Worm (Caenorhabditis elegans) whole organism, young adult: Measurements from ENCODE around the gene F07C3.2.

ENCODE experiments used
- B0019.2 ChIP-seq: fragments of 200-800 bp; sonication (Bioruptor generic); conservative IDR thresholded peaks from 2 replicates; pipeline ENCODE4 v1.3.6; 2022; ENCODE audit warnings: missing genetic modification reagents, missing genetic modification characterization, missing compliant biosample characterization
- C17E4.6 ChIP-seq: fragments of 200-800 bp; sonication (Bioruptor generic); IDR thresholded peaks from 2 replicates; pipeline ENCODE4 v1.3.6; 2022; ENCODE audit warnings: missing genetic modification reagents, missing genetic modification characterization, missing compliant biosample characterization
- F10E7.11 ChIP-seq: sonication (generic microtip); optimal IDR thresholded peaks from 2 replicates; lab custom pipeline; 2017; ENCODE audit warnings: mild to moderate bottlenecking, missing genetic modification characterization, moderate library complexity, missing compliant biosample characterization
- F22D6.2 ChIP-seq: sonication (generic microtip); optimal IDR thresholded peaks from 2 replicates; lab custom pipeline; 2016; ENCODE audit warnings: mild to moderate bottlenecking, missing genetic modification characterization, missing compliant biosample characterization
- F33H1.4 ChIP-seq: fragments of 200-800 bp; sonication (Bioruptor generic); IDR thresholded peaks from 2 replicates; pipeline ENCODE4 v1.3.6; 2022; ENCODE audit warnings: missing genetic modification reagents, missing genetic modification characterization, missing compliant biosample characterization
- F52B5.7 ChIP-seq: sonication (generic microtip); optimal IDR thresholded peaks from 2 replicates; lab custom pipeline; 2016; ENCODE audit warnings: mild to moderate bottlenecking, missing genetic modification characterization, missing compliant biosample characterization
- F57C9.4 ChIP-seq: sonication (generic microtip); optimal IDR thresholded peaks from 2 replicates; lab custom pipeline; 2017; ENCODE audit warnings: mild to moderate bottlenecking, missing genetic modification characterization, missing compliant biosample characterization
- K12H6.12 ChIP-seq: fragments of 200-800 bp; sonication (Bioruptor generic); optimal IDR thresholded peaks from 2 replicates; lab custom pipeline; 2018; ENCODE audit warnings: mild to moderate bottlenecking, missing genetic modification characterization, missing compliant biosample characterization
- T07F8.4 ChIP-seq: sonication (generic microtip); optimal IDR thresholded peaks from 2 replicates; lab custom pipeline; 2016; ENCODE audit warnings: mild to moderate bottlenecking, missing genetic modification characterization, moderate library complexity, missing compliant biosample characterization
- Y53F4B.3 ChIP-seq: fragments of 200-800 bp; sonication (Bioruptor generic); IDR thresholded peaks from 2 replicates; pipeline ENCODE4 v1.3.6; 2022; ENCODE audit warnings: missing genetic modification reagents, missing genetic modification characterization, missing compliant biosample characterization
- Y53G8AR.9 ChIP-seq: fragments of 200-800 bp; sonication (Bioruptor generic); conservative IDR thresholded peaks from 2 replicates; pipeline ENCODE4 v1.3.6; 2022; ENCODE audit warnings: missing genetic modification reagents, missing genetic modification characterization, missing compliant biosample characterization
- Y95B8A.8 ChIP-seq: fragments of 200-800 bp; sonication (Bioruptor generic); IDR thresholded peaks from 2 replicates; pipeline ENCODE4 v1.3.6; 2022; ENCODE audit warnings: missing genetic modification reagents, missing genetic modification characterization, missing compliant biosample characterization
- ceh-58 ChIP-seq: fragments of 200-800 bp; sonication (Bioruptor generic); IDR thresholded peaks from 2 replicates; pipeline ENCODE4 v1.3.6; 2022; ENCODE audit warnings: missing genetic modification characterization, missing compliant biosample characterization
- ceh-79 ChIP-seq: sonication (generic microtip); optimal IDR thresholded peaks from 2 replicates; lab custom pipeline; 2017; ENCODE audit warnings: mild to moderate bottlenecking, missing genetic modification characterization, missing compliant biosample characterization
- ceh-91 ChIP-seq: fragments of 200-800 bp; sonication (Bioruptor generic); IDR thresholded peaks from 2 replicates; pipeline ENCODE4 v1.3.6; 2022; ENCODE audit warnings: missing genetic modification reagents, missing genetic modification characterization, missing compliant biosample characterization
- die-1 ChIP-seq: sonication (generic microtip); optimal IDR thresholded peaks from 2 replicates; lab custom pipeline; 2016; ENCODE audit warnings: missing genotype, mild to moderate bottlenecking, missing genetic modification characterization, missing compliant biosample characterization
- egl-44 ChIP-seq: fragments of 200-800 bp; sonication (Bioruptor generic); IDR thresholded peaks from 2 replicates; pipeline ENCODE4 v1.3.6; 2022; ENCODE audit warnings: missing genetic modification reagents, missing genetic modification characterization, missing compliant biosample characterization
- ekl-4 ChIP-seq: fragments of 200-800 bp; sonication (Bioruptor generic); IDR thresholded peaks from 2 replicates; pipeline ENCODE4 v1.3.6; 2022; ENCODE audit warnings: missing genetic modification reagents, missing genetic modification characterization, missing compliant biosample characterization
- ets-4 ChIP-seq: fragments of 200-800 bp; sonication (Bioruptor generic); optimal IDR thresholded peaks from 2 replicates; lab custom pipeline; 2018; ENCODE audit warnings: mild to moderate bottlenecking, missing genetic modification characterization, missing compliant biosample characterization
- gei-17 ChIP-seq: fragments of 200-800 bp; sonication (Bioruptor generic); optimal IDR thresholded peaks from 2 replicates; lab custom pipeline; 2018; ENCODE audit warnings: mild to moderate bottlenecking, missing genetic modification characterization, missing compliant biosample characterization
- hlh-26 ChIP-seq: fragments of 200-800 bp; sonication (Bioruptor generic); conservative IDR thresholded peaks from 2 replicates; pipeline ENCODE4 v1.3.6; 2022; ENCODE audit warnings: missing genetic modification reagents, missing genetic modification characterization, missing compliant biosample characterization
- hmg-1.2 ChIP-seq: fragments of 200-800 bp; sonication (Bioruptor generic); IDR thresholded peaks from 2 replicates; pipeline ENCODE4 v1.3.6; 2022; ENCODE audit warnings: missing genetic modification reagents, missing genetic modification characterization, missing compliant biosample characterization
- lag-1 ChIP-seq: fragments of 200-800 bp; sonication (Bioruptor generic); IDR thresholded peaks from 2 replicates; pipeline ENCODE4 v1.3.6; 2022; ENCODE audit warnings: missing genetic modification reagents, missing genetic modification characterization, missing compliant biosample characterization
- lin-26 ChIP-seq: fragments of 200-800 bp; sonication (Bioruptor generic); IDR thresholded peaks from 2 replicates; pipeline ENCODE4 v1.3.6; 2022; ENCODE audit warnings: missing genetic modification reagents, missing genetic modification characterization, missing compliant biosample characterization
- lin-40 ChIP-seq: sonication (generic microtip); optimal IDR thresholded peaks from 2 replicates; lab custom pipeline; 2016; ENCODE audit warnings: missing genetic modification characterization, mild to moderate bottlenecking, missing compliant biosample characterization, missing genotype, missing genetic modification reagents
- lir-1 ChIP-seq: fragments of 200-800 bp; sonication (Bioruptor generic); conservative IDR thresholded peaks from 2 replicates; pipeline ENCODE4 v1.3.6; 2022; ENCODE audit warnings: missing genetic modification reagents, missing genetic modification characterization, missing compliant biosample characterization
- madf-3 ChIP-seq: fragments of 200-800 bp; sonication (Bioruptor generic); IDR thresholded peaks from 2 replicates; pipeline ENCODE4 v1.3.6; 2022; ENCODE audit warnings: missing genetic modification reagents, missing genetic modification characterization, missing compliant biosample characterization
- madf-8 ChIP-seq: fragments of 200-800 bp; sonication (Bioruptor generic); conservative IDR thresholded peaks from 2 replicates; pipeline ENCODE4 v1.3.6; 2022; ENCODE audit warnings: missing genetic modification reagents, missing genetic modification characterization, missing compliant biosample characterization
- mcd-1 ChIP-seq: fragments of 200-800 bp; sonication (Bioruptor generic); IDR thresholded peaks from 2 replicates; pipeline ENCODE4 v1.3.6; 2022; ENCODE audit warnings: missing genetic modification reagents, missing genetic modification characterization, missing compliant biosample characterization
- nfya-1 ChIP-seq: sonication (generic microtip); optimal IDR thresholded peaks from 2 replicates; lab custom pipeline; 2017; ENCODE audit warnings: antibody characterized with exemption, missing compliant biosample characterization, missing genetic modification characterization, borderline replicate concordance; ENCODE audit not compliant: insufficient read depth
- repo-1 ChIP-seq: sonication (generic microtip); optimal IDR thresholded peaks from 2 replicates; lab custom pipeline; 2017; ENCODE audit warnings: mild to moderate bottlenecking, missing genetic modification characterization, missing compliant biosample characterization
- rpc-1 ChIP-seq, 2 experiments: fragments of 150-350 bp in 1 of 2; sonication (generic microtip) in 1 of 2; optimal IDR thresholded peaks; 2 replicates each; lab custom pipeline; 2014 to 2018; ENCODE audit warnings: missing biosample characterization in 1 of 2, missing genetic modification characterization in 1 of 2, missing genetic modification reagents in 1 of 2, missing genotype in 1 of 2
- snpc-1.1 ChIP-seq: sonication (generic microtip); optimal IDR thresholded peaks from 2 replicates; lab custom pipeline; 2017; ENCODE audit warnings: missing genetic modification characterization, mild to moderate bottlenecking, missing compliant biosample characterization, antibody characterized with exemption, moderate library complexity, missing genotype, missing genetic modification reagents; ENCODE audit not compliant: insufficient read depth
- sptf-2 ChIP-seq: fragments of 200-800 bp; sonication (Bioruptor generic); optimal IDR thresholded peaks from 2 replicates; lab custom pipeline; 2018; ENCODE audit warnings: mild to moderate bottlenecking, missing genetic modification characterization, missing compliant biosample characterization
- tbp1 ChIP-seq: fragments of 200-800 bp; sonication (Bioruptor generic); optimal IDR thresholded peaks from 2 replicates; lab custom pipeline; 2018; ENCODE audit warnings: mild to moderate bottlenecking, missing genetic modification characterization, missing compliant biosample characterization
- tbx-9 ChIP-seq: sonication (generic microtip); optimal IDR thresholded peaks from 2 replicates; lab custom pipeline; 2016; ENCODE audit warnings: borderline replicate concordance, missing genetic modification characterization, inconsistent platforms, missing compliant biosample characterization
- tlf-1 ChIP-seq: fragments of 200-800 bp; sonication (Bioruptor generic); optimal IDR thresholded peaks from 2 replicates; lab custom pipeline; 2018; ENCODE audit warnings: mild to moderate bottlenecking, missing genetic modification characterization, missing compliant biosample characterization
- unc-62 ChIP-seq: fragments of 150-350 bp; optimal IDR thresholded peaks from 2 replicates; lab custom pipeline; 2014; ENCODE audit warnings: missing biosample characterization, missing genetic modification reagents, missing genetic modification characterization
- xnd-1 ChIP-seq: sonication (generic microtip); optimal IDR thresholded peaks from 2 replicates; lab custom pipeline; 2016; ENCODE audit warnings: missing genotype, missing genetic modification reagents, missing genetic modification characterization, missing compliant biosample characterization
- zfh-2 ChIP-seq: fragments of 200-800 bp; sonication (Bioruptor generic); conservative IDR thresholded peaks from 2 replicates; pipeline ENCODE4 v1.3.6; 2022; ENCODE audit warnings: missing genetic modification reagents, missing genetic modification characterization, missing compliant biosample characterization
- ztf-22 ChIP-seq: fragments of 200-800 bp; sonication (Bioruptor generic); optimal IDR thresholded peaks from 2 replicates; lab custom pipeline; 2018; ENCODE audit warnings: mild to moderate bottlenecking, missing genetic modification characterization, moderate library complexity, missing compliant biosample characterization
- ztf-28 ChIP-seq: fragments of 200-800 bp; sonication (Bioruptor generic); IDR thresholded peaks from 2 replicates; pipeline ENCODE4 v1.3.6; 2022; ENCODE audit warnings: missing genetic modification reagents, missing genetic modification characterization, missing compliant biosample characterization

The F07C3.2 gene

ce11 chrV:9220444-9220843, 5.5 kb upstream of the F07C3.2 start (continued):
- TF ChIP-seq F22D6.2: no peak
- TF ChIP-seq T07F8.4 (tag; lab: Kevin White, UChicago): no peak
- TF ChIP-seq lin-26: no peak
- no peak for TF ChIP-seq F33H1.4 (GFP tag; lab: Robert Waterston, UW)
- no peak for TF ChIP-seq snpc-1.1 (tag; lab: Kevin White, UChicago)
- no peak for TF ChIP-seq tlf-1 (GFP tag; lab: Kevin White, UChicago)
- TF ChIP-seq ztf-28: no peak
- TF ChIP-seq die-1 (tag; lab: Kevin White, UChicago): no peak
- no peak for TF ChIP-seq repo-1
- no peak for TF ChIP-seq hlh-26 (GFP tag; lab: Robert Waterston, UW)
- no peak for TF ChIP-seq Y95B8A.8 (GFP tag; lab: Robert Waterston, UW)
- peak; percentile 67; the same call in 1 of the 2 replicates for TF ChIP-seq hmg-1.2 (GFP tag; lab: Robert Waterston, UW)
- no peak for TF ChIP-seq ceh-91 (GFP tag; lab: Robert Waterston, UW)
- no peak for TF ChIP-seq Y53F4B.3 (GFP tag; lab: Robert Waterston, UW)

- TF ChIP-seq unc-62: no peak
- no peak for TF ChIP-seq K12H6.12 (tag; lab: Kevin White, UChicago)
- TF ChIP-seq gei-17 (GFP tag; lab: Kevin White, UChicago): no peak
- TF ChIP-seq xnd-1 (tag; lab: Kevin White, UChicago): no peak
- no peak for TF ChIP-seq Y53G8AR.9 (GFP tag; lab: Robert Waterston, UW)
- no peak for TF ChIP-seq C17E4.6 (GFP tag; lab: Robert Waterston, UW)
- TF ChIP-seq ets-4: no peak
- TF ChIP-seq madf-3 (GFP tag; lab: Robert Waterston, UW): no peak
- no peak for TF ChIP-seq lir-1
- TF ChIP-seq tbx-9: no peak
- TF ChIP-seq egl-44 (GFP tag; lab: Robert Waterston, UW): no peak
- no peak for TF ChIP-seq F52B5.7 (tag; lab: Kevin White, UChicago)
- TF ChIP-seq rpc-1 (optimal IDR thresholded peaks at IDR 0.05; lab: Kevin White, UChicago): no peak
- no peak for TF ChIP-seq rpc-1 (tag; optimal IDR thresholded peaks at IDR 0.05; lab: Kevin White, UChicago)
Observed at ce11 chrV:9221566-9221965, 4.3 kb upstream of the F07C3.2 start, which contains the start of gene grd-6. grd-6 (plus strand) TSS chrV:9221866.

- TF ChIP-seq ztf-22 (no peak), zfh-2 (GFP tag; lab: Robert Waterston, UW) (peak; percentile 78)
Observed at ce11 chrV:9222819-9223218, 3.1 kb upstream of the F07C3.2 start.

ce11 chrV:9224377-9224776, 1.5 kb upstream of the F07C3.2 start:
- TF ChIP-seq ceh-58 (GFP tag; lab: Robert Waterston, UW) (no peak), nfya-1 (tag; lab: Kevin White, UChicago) (no peak), mcd-1 (GFP tag; lab: Robert Waterston, UW) (no peak), B0019.2 (no peak), tbp1 (GFP tag; lab: Kevin White, UChicago) (no peak), F10E7.11 (tag; lab: Kevin White, UChicago) (no peak), lin-40 (tag; lab: Kevin White, UChicago) (no peak), madf-8 (GFP tag; lab: Robert Waterston, UW) (no peak), F22D6.2 (no peak), ets-4 (no peak), tlf-1 (GFP tag; lab: Kevin White, UChicago) (no peak), F57C9.4 (no peak), ceh-79 (tag; lab: Kevin White, UChicago) (no peak), ekl-4 (GFP tag; lab: Robert Waterston, UW) (no peak), sptf-2 (no peak), lag-1 (GFP tag; lab: Robert Waterston, UW) (no peak)
